Fruit fly (Drosophila melanogaster) whole organism, pupa: ENCODE results near the gene Sulf1.

Source experiments
- CG32121 ChIP-seq: fragments of 200-800 bp; sonication (Bioruptor generic); IDR thresholded peaks from 2 replicates; pipeline ENCODE4 v1.3.6; 2022; ENCODE audit warnings: missing biosample characterization, missing genetic modification characterization
- Snoo ChIP-seq: fragments of 200-800 bp; sonication (Bioruptor generic); optimal IDR thresholded peaks from 3 replicates; lab custom pipeline; 2017; ENCODE audit warnings: missing biosample characterization, mild to moderate bottlenecking, missing genetic modification characterization, inconsistent platforms

DNA sequence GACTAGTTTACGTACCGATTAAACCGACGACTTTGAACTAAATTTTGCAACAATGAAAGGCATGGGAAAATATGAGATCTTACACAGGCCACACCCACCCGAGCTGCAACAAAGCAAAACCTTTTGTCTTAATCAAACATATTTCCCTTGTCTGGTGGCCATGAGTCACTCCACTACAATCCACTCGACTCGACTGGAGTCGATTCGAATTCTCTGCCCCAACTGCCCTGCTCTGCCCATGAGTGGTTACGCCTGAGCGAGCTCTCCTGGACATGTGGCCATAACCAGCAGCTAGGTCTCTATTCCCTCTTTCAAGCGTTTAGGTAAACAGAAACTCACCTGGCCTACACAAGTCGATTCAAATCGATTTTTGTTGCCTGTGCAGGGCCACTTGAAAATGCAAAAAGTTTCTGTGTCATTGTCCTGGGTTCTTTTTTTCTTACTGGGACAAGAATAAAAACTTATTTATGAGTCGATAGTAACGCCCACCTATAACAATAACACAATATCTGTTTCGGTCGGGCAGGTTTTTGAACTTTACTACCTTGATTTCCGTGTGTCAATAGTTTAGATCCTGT, 50.6 kb downstream of the Sulf1 start:
- TF ChIP-seq CG32121 (GFP tag; lab: Robert Waterston, UW) (no peak), Snoo (tag; lab: Kevin White, UChicago) (no peak)
